Fruit fly (Drosophila melanogaster): ENCODE results near the gene kis.

dm6 chr2L:278134-278533, 27.5 kb upstream of the kis start, which contains the start of gene CG17078:
- TF ChIP-seq lola (GFP tag; optimal IDR thresholded peaks at IDR 0.05) (no peak), sage (GFP tag; optimal IDR thresholded peaks at IDR 0.05) (no peak), Myc (optimal IDR thresholded peaks at IDR 0.05) (no peak), Jra (GFP tag; optimal IDR thresholded peaks at IDR 0.05) (no peak), sv (GFP tag; optimal IDR thresholded peaks at IDR 0.05) (no peak), CG9705 (GFP tag; optimal IDR thresholded peaks at IDR 0.05) (no peak), pan (optimal IDR thresholded peaks at IDR 0.05) (no peak), N (GFP tag; optimal IDR thresholded peaks at IDR 0.05) (no peak), Abd-B (GFP tag; optimal IDR thresholded peaks at IDR 0.05) (no peak), psq (GFP tag; optimal IDR thresholded peaks at IDR 0.05) (no peak), usp (GFP tag; optimal IDR thresholded peaks at IDR 0.05) (no peak), tai (GFP tag; optimal IDR thresholded peaks at IDR 0.05) (no peak)

Data from whole organism, wandering third instar larva.